Worm (Caenorhabditis elegans) whole organism, mixed stage, embryonic: ENCODE data around the gene mlh-1.
A peak's percentile ranks its signal among the peaks of the same experiment; 100 is the strongest.

Source experiments
- M03D4.4 ChIP-seq: sonication (generic microtip); optimal IDR thresholded peaks from 2 replicates; lab custom pipeline; 2017; ENCODE audit warnings: mild to moderate bottlenecking, missing genetic modification characterization, missing compliant biosample characterization
- blmp-1 ChIP-seq: fragments of 150-350 bp; optimal IDR thresholded peaks from 2 replicates; lab custom pipeline; 2014; ENCODE audit warnings: missing biosample characterization, missing genetic modification characterization
- ceh-39 ChIP-seq: fragments of 150-350 bp; optimal IDR thresholded peaks from 2 replicates; lab custom pipeline; 2014; ENCODE audit warnings: missing biosample characterization, missing genetic modification characterization
- ceh-43 ChIP-seq: fragments of 200-800 bp; sonication (Bioruptor generic); optimal IDR thresholded peaks from 2 replicates; lab custom pipeline; 2018; ENCODE audit warnings: mild to moderate bottlenecking, missing genetic modification characterization, moderate library complexity, missing compliant biosample characterization
- ceh-83 ChIP-seq: fragments of 200-800 bp; sonication (Bioruptor generic); optimal IDR thresholded peaks from 2 replicates; lab custom pipeline; 2018; ENCODE audit warnings: mild to moderate bottlenecking, missing genetic modification characterization, missing compliant biosample characterization
- ces-1 ChIP-seq: fragments of 150-350 bp; optimal IDR thresholded peaks from 2 replicates; lab custom pipeline; 2014; ENCODE audit warnings: missing biosample characterization, missing genetic modification reagents, missing genetic modification characterization
- cnd-1 ChIP-seq: fragments of 200-800 bp; sonication (Bioruptor generic); optimal IDR thresholded peaks from 2 replicates; lab custom pipeline; 2018; ENCODE audit warnings: mild to moderate bottlenecking, missing genetic modification characterization, missing compliant biosample characterization
- drap-1 ChIP-seq: fragments of 200-800 bp; sonication (Bioruptor generic); optimal IDR thresholded peaks from 3 replicates; lab custom pipeline; 2018; ENCODE audit warnings: mild to moderate bottlenecking, missing genetic modification characterization, missing compliant biosample characterization
- elt-1 ChIP-seq: sonication (generic microtip); optimal IDR thresholded peaks from 2 replicates; lab custom pipeline; 2017; ENCODE audit warnings: missing genetic modification characterization, mild to moderate bottlenecking, missing compliant biosample characterization, antibody characterized with exemption, moderate library complexity, borderline replicate concordance; ENCODE audit not compliant: insufficient read depth
- elt-3 ChIP-seq: fragments of 150-350 bp; optimal IDR thresholded peaks from 2 replicates; lab custom pipeline; 2014; ENCODE audit warnings: missing biosample characterization, missing genetic modification characterization
- flh-1 ChIP-seq: fragments of 200-800 bp; sonication (Bioruptor generic); optimal IDR thresholded peaks from 2 replicates; lab custom pipeline; 2018; ENCODE audit warnings: mild to moderate bottlenecking, missing genetic modification characterization, moderate library complexity, missing compliant biosample characterization
- ham-2 ChIP-seq: fragments of 200-800 bp; sonication (Bioruptor generic); optimal IDR thresholded peaks from 2 replicates; lab custom pipeline; 2018; ENCODE audit warnings: mild to moderate bottlenecking, missing genetic modification characterization, missing compliant biosample characterization
- hlh-1 ChIP-seq: fragments of 150-350 bp; optimal IDR thresholded peaks from 2 replicates; lab custom pipeline; 2014; ENCODE audit warnings: missing biosample characterization, missing genetic modification reagents, missing genetic modification characterization
- lin-13 ChIP-seq: fragments of 150-350 bp; optimal IDR thresholded peaks from 2 replicates; lab custom pipeline; 2014; ENCODE audit warnings: missing biosample characterization, missing genetic modification characterization
- lin-32 ChIP-seq: fragments of 200-800 bp; sonication (Bioruptor generic); optimal IDR thresholded peaks from 2 replicates; lab custom pipeline; 2018; ENCODE audit warnings: mild to moderate bottlenecking, missing genetic modification characterization, missing compliant biosample characterization
- lsy-2 ChIP-seq: fragments of 150-350 bp; optimal IDR thresholded peaks from 2 replicates; lab custom pipeline; 2014; ENCODE audit warnings: missing biosample characterization, missing genetic modification characterization
- mab-5 ChIP-seq: fragments of 150-350 bp; optimal IDR thresholded peaks from 2 replicates; lab custom pipeline; 2014; ENCODE audit warnings: missing biosample characterization, missing genetic modification characterization
- mep-1 ChIP-seq: fragments of 150-350 bp; optimal IDR thresholded peaks from 2 replicates; lab custom pipeline; 2017; ENCODE audit warnings: missing biosample characterization, missing genetic modification reagents, missing genetic modification characterization, inconsistent platforms
- mls-2 ChIP-seq: sonication (generic microtip); optimal IDR thresholded peaks from 2 replicates; lab custom pipeline; 2016; ENCODE audit warnings: mild to moderate bottlenecking, missing genetic modification characterization, moderate library complexity, missing compliant biosample characterization
- nhr-12 ChIP-seq: fragments of 150-350 bp; optimal IDR thresholded peaks from 2 replicates; lab custom pipeline; 2014; ENCODE audit warnings: missing biosample characterization, missing genetic modification characterization
- nhr-2 ChIP-seq: fragments of 150-350 bp; optimal IDR thresholded peaks from 2 replicates; lab custom pipeline; 2014; ENCODE audit warnings: missing biosample characterization, missing genetic modification characterization
- nhr-237 ChIP-seq: fragments of 150-350 bp; optimal IDR thresholded peaks from 2 replicates; lab custom pipeline; 2014; ENCODE audit warnings: missing biosample characterization, missing genetic modification characterization
- nhr-28 ChIP-seq: fragments of 150-350 bp; optimal IDR thresholded peaks from 2 replicates; lab custom pipeline; 2014; ENCODE audit warnings: missing biosample characterization, missing genetic modification characterization
- nhr-76 ChIP-seq: sonication (generic microtip); optimal IDR thresholded peaks from 2 replicates; lab custom pipeline; 2017; ENCODE audit warnings: missing biosample characterization, missing genetic modification characterization
- pha-4 ChIP-seq: fragments of 150-350 bp; optimal IDR thresholded peaks from 2 replicates; lab custom pipeline; 2018; ENCODE audit warnings: missing biosample characterization, missing genetic modification reagents, missing genetic modification characterization
- sem-2 ChIP-seq: fragments of 200-800 bp; sonication (Bioruptor generic); optimal IDR thresholded peaks from 2 replicates; lab custom pipeline; 2018; ENCODE audit warnings: mild to moderate bottlenecking, missing genetic modification characterization, missing compliant biosample characterization
- sptf-1 ChIP-seq: sonication (generic microtip); optimal IDR thresholded peaks from 2 replicates; lab custom pipeline; 2017; ENCODE audit warnings: mild to moderate bottlenecking, missing genetic modification characterization, moderate library complexity, missing compliant biosample characterization
- tbx-8 ChIP-seq: fragments of 200-800 bp; sonication (Bioruptor generic); optimal IDR thresholded peaks from 2 replicates; lab custom pipeline; 2018; ENCODE audit warnings: mild to moderate bottlenecking, missing genetic modification characterization, moderate library complexity, missing compliant biosample characterization
- unc-120 ChIP-seq: sonication (generic microtip); optimal IDR thresholded peaks from 2 replicates; lab custom pipeline; 2017; ENCODE audit warnings: missing genetic modification characterization, missing compliant biosample characterization; ENCODE audit not compliant: poor library complexity, severe bottlenecking
- unc-39 ChIP-seq: fragments of 150-350 bp; optimal IDR thresholded peaks from 2 replicates; lab custom pipeline; 2014; ENCODE audit warnings: missing biosample characterization, missing genetic modification characterization
- unc-62 ChIP-seq: fragments of 150-350 bp; optimal IDR thresholded peaks from 2 replicates; lab custom pipeline; 2014; ENCODE audit warnings: missing biosample characterization, missing genetic modification reagents, missing genetic modification characterization
- zip-8 ChIP-seq: fragments of 150-350 bp; optimal IDR thresholded peaks from 2 replicates; lab custom pipeline; 2014; ENCODE audit warnings: missing biosample characterization, missing genetic modification characterization
- ztf-11 ChIP-seq: fragments of 150-350 bp; optimal IDR thresholded peaks from 2 replicates; lab custom pipeline; 2014; ENCODE audit warnings: missing biosample characterization, missing genetic modification characterization

Gene mlh-1

DNA sequence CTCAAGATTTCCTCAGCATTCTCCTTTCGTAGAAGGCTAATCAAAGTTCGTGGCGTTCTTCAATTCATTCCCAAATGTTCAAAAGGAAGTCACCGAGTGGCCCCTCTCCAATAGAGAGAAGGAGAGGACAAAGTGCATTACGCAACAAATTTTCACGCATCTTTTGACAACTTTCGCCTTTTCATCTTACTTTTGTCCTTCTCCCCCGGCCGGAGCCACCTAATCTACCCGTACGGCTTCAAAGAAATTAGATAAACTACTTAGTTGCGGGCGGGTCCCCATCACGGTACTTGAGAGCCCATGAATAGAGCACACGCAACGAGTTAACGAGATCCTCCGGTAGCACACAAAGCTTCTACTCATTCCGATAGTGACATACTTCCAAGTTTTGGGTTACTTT lies 12.3 kb upstream of the mlh-1 start:
- peak; percentile 10 for TF ChIP-seq zip-8 (tag; lab: Kevin White, UChicago)
- peak; percentile 95 for TF ChIP-seq ces-1 (GFP tag; lab: Kevin White, UChicago)
- TF ChIP-seq drap-1 (GFP tag; lab: Kevin White, UChicago) = no peak

DNA sequence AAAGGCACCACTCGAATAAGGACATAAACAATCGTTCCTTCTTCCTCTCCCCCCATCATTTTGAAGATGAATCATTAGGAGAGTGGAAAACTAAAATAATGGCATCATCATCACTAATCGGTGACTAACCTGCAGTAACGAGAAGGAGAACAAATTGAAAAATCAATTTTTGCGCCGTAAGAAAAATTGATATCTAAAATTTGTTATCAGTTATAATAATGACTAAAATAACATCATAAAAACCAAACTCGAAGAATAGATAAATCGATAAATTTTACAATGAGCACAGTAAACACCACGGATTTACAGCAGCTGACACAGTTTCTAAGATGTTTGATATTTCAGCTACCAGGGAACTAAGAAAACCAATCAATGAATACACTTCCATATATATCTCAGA lies 11.8 kb upstream of the mlh-1 start:
- TF ChIP-seq zip-8 (tag; lab: Kevin White, UChicago) (no peak), ztf-11 (tag; lab: Kevin White, UChicago) (no peak), sem-2 (GFP tag; lab: Kevin White, UChicago) (no peak), nhr-237 (tag; lab: Kevin White, UChicago) (no peak), nhr-28 (tag; lab: Kevin White, UChicago) (no peak), blmp-1 (no peak), mep-1 (tag; lab: Kevin White, UChicago) (no peak)

DNA sequence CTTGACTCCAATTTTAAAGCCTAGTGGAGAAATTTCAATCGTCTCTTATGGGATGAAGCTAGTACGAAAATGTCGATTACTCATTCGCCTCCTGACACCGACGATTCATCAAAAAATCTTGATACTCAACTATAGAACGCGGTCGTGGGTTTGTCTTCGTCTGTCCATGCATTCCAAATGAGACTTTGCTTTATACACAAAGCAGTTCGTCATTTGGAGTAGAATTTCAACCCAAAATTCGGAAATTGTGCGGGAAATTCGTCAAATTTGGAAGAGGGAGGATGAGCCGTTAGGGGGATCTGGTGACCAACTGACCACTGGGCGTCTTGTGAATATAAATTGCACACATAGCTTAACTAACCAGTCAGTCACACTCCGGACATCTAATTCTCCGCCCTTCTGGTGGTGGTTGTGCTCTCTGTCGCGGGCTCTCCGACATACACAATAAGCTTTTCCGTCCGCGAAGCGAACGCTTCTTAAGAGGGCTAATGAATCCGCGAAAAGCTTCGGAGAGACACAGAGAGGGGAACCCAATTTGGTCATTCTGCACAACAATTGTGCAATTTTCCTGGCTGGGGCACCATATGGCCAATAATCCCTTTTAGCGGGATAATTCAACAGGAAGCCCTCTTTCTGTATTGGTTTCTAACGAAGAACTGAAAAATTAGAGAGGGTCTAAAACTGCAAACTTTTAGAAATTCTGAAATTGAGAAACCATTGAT lies 10.9 kb upstream of the mlh-1 start:
- TF ChIP-seq zip-8 (tag; lab: Kevin White, UChicago) (no peak), nhr-237 (tag; lab: Kevin White, UChicago) (no peak), nhr-2 (tag; lab: Kevin White, UChicago) (no peak), unc-39 (tag; lab: Kevin White, UChicago) (no peak), ceh-39 (tag; lab: Kevin White, UChicago) (no peak), sptf-1 (tag; lab: Kevin White, UChicago) (peak; percentile 63), pha-4 (tag; lab: Kevin White, UChicago) (no peak), elt-3 (tag; lab: Kevin White, UChicago) (no peak), elt-1 (no peak), tbx-8 (GFP tag; lab: Kevin White, UChicago) (no peak), ceh-43 (GFP tag; lab: Kevin White, UChicago) (no peak), unc-120 (no peak), cnd-1 (tag; lab: Kevin White, UChicago) (peak; percentile 67), M03D4.4 (tag; lab: Kevin White, UChicago) (no peak), flh-1 (GFP tag; lab: Kevin White, UChicago) (no peak), nhr-76 (tag; lab: Kevin White, UChicago) (no peak), mab-5 (tag; lab: Kevin White, UChicago) (no peak), lsy-2 (tag; lab: Kevin White, UChicago) (no peak), hlh-1 (tag; lab: Kevin White, UChicago) (no peak), nhr-12 (tag; lab: Kevin White, UChicago) (no peak), sem-2 (GFP tag; lab: Kevin White, UChicago) (no peak), mls-2 (tag; lab: Kevin White, UChicago) (peak; percentile 64), ces-1 (GFP tag; lab: Kevin White, UChicago) (peak; percentile 97), ceh-83 (no peak), drap-1 (GFP tag; lab: Kevin White, UChicago) (no peak), ham-2 (GFP tag; lab: Kevin White, UChicago) (no peak), lin-13 (tag; lab: Kevin White, UChicago) (no peak), lin-32 (GFP tag; lab: Kevin White, UChicago) (peak; percentile 36)

DNA sequence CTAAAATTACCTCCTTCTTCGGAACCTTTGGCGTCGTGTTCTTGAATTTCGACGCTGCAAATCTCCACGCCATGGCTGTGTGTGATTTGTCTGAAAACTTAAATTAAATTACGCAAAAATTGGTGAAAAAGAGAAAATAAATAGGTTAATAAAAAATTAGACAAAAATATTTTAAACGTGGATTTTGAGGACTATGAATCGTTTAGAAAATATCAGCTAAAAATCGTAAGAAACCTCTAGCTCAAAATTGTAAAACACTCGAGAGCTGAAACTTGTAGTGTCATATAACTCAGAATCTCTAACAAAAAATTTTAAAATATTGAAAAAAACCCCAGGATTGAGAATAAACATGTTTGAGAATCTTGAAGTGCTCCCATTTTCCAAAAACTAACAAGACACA lies 9.7 kb upstream of the mlh-1 start, which contains the start of gene pod-1:
Gene pod-1 (minus strand): TSS at position 101 of the 400 bp plus-strand sequence.
- TF ChIP-seq ces-1 (GFP tag; lab: Kevin White, UChicago) = no peak
- TF ChIP-seq unc-120 = no peak
- TF ChIP-seq hlh-1 (tag; lab: Kevin White, UChicago) = no peak
- no peak for TF ChIP-seq nhr-237 (tag; lab: Kevin White, UChicago)
- TF ChIP-seq lsy-2 (tag; lab: Kevin White, UChicago) = no peak
- TF ChIP-seq unc-62 (GFP tag; lab: Kevin White, UChicago) = no peak
- TF ChIP-seq M03D4.4 (tag; lab: Kevin White, UChicago) = no peak
- TF ChIP-seq ceh-43 (GFP tag; lab: Kevin White, UChicago) = no peak
- TF ChIP-seq unc-39 (tag; lab: Kevin White, UChicago) = no peak
- no peak for TF ChIP-seq nhr-12 (tag; lab: Kevin White, UChicago)
- TF ChIP-seq blmp-1 = no peak
- no peak for TF ChIP-seq elt-1
- TF ChIP-seq ztf-11 (tag; lab: Kevin White, UChicago) = no peak
- TF ChIP-seq nhr-28 (tag; lab: Kevin White, UChicago) = no peak
- no peak for TF ChIP-seq drap-1 (GFP tag; lab: Kevin White, UChicago)
